Fruit fly (Drosophila melanogaster) S2 (cell line): ENCODE data around the gene toe.

ENCODE experiments used
- CG8478 ChIP-seq: fragments of >200 bp; optimal IDR thresholded peaks from 2 replicates; lab custom pipeline; 2018
- CTCF ChIP-seq, 2 experiments: fragments of >200 bp; optimal IDR thresholded peaks; 2 replicates each; lab custom pipeline; 2018

The toe gene

DNA sequence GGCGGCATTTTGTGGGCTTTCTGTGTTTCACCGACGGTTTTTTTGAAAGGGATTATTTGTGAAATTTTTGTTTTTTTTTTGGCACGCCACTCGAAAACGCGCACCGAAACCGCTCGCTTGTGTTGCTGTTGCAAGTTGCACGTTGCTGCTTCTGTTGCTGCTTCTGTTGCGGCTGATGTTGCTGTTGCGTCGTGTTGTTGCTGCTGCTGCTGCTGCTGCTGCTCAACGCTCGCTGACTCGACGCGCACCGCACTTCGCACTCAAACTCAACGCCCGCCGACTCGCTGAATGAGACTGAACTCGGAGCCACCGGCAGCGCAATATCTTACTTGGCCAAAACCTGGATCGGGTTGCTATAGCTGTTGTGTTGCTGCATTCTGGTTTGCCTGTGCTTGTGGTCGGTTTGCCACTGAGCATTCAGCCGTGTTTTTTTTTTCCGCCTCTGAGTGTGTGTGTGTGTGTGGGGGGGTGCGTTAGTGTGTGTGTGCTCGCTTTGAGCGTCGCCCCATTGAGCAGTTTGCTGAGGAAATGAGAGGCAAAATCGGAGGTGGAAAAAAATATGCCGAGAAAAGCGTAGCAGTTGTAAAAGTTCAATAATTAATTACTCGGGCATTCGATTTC, at the start of gene toe:
Gene toe (minus strand): TSS at position 277 of the 621 bp plus-strand sequence.
- TF ChIP-seq CG8478 (lab: Kevin White, UChicago), result no peak
- no peak for TF ChIP-seq CTCF (optimal IDR thresholded peaks at IDR 0.05; lab: Kevin White, UChicago)

DNA sequence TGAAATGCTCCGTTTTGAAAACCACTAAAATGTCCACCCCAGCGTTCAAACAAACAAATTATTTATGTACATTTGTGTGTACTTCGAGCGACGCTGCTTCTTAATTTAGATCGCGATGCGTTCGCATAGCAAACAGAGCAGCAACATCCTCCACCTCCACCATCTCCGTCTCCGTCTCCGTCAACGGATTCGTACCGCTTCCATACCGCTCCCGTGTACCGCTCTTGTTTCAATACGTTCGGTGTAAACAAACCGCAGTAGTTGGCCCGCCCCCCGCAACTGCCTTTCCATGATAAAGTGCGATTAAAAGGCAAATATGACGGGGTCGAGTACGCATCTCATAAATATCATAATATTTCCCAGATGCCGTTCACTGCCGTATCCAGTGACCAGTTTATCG, 49.8 kb upstream of the toe start, which contains the start of gene CG33725:
Gene CG33725 (plus strand): TSS at position 364 of the 400 bp plus-strand sequence.
- no peak for TF ChIP-seq CG8478 (lab: Kevin White, UChicago)
- TF ChIP-seq CTCF (optimal IDR thresholded peaks at IDR 0.05; lab: Kevin White, UChicago), result no peak

DNA sequence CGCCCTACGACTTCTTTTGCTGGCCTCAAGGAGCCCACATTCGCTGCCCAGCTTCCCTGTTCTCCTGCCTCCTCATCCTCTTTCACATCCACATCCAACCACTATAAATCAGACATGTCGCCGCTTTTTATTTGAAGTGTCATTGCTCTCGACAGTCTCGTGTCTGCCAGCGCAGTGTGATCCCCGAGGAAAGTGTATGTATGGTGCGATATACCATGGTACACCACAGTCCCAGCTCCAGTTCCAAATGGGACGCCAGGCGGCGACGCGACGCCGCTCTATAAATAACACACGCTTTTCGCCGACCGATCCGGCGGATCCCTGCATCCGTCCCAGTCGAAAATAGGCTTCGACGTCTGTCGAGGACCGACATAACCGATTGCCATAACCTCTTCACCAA, 45.8 kb upstream of the toe start:
- TF ChIP-seq CG8478 (lab: Kevin White, UChicago) (no peak), CTCF (optimal IDR thresholded peaks at IDR 0.05; lab: Kevin White, UChicago) (peak in 1 of 2 experiments; percentile 4)

DNA sequence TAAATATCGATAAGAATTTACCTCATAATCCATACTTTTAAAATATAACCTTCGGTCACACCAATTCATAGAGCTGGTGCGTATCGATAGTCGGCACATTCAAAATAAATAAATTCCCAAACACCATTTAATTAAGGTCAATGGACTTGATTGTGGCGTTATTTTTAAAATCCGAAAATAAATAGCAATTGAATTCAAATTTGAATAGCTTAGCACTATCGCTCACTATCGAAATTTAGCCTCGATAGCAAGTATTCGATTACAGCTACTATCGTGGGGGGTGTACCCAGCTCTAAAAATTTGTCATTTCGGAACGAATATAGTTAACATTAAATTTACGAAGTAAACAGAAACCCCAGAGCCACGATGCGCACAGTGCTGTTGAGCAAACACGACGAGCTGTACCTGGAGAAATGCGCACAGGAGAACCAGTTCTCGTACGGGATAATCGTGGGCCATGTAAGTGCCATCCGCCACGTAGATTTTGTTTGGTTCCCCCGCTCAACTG, 39.1 kb upstream of the toe start, which contains the start of gene CG10616:
Gene CG10616 (plus strand): TSS at position 258 of the 508 bp plus-strand sequence.
- no peak for TF ChIP-seq CG8478 (lab: Kevin White, UChicago)
- TF ChIP-seq CTCF (optimal IDR thresholded peaks at IDR 0.05; lab: Kevin White, UChicago), result peak in 1 of 2 experiments; percentile 9

DNA sequence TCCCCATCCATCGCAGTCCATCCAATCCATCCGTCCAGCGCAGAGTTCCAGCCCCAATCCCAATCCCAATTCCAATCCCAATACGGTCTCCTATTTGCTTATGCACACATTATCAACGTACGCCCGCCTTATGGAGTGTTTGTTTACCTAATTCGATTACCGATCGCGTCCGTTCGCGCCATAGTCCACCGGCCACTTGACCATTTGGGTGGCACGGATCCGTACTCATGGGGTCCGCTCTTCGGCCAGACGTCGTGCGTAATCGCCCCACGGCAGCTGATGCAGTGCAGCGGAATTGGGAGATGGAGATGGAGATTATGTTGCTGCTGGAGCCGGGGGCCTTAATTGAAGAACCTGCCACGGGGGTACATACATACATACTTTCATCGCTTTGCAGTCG, 38.0 kb upstream of the toe start:
- no peak for TF ChIP-seq CTCF (optimal IDR thresholded peaks at IDR 0.05; lab: Kevin White, UChicago)

DNA sequence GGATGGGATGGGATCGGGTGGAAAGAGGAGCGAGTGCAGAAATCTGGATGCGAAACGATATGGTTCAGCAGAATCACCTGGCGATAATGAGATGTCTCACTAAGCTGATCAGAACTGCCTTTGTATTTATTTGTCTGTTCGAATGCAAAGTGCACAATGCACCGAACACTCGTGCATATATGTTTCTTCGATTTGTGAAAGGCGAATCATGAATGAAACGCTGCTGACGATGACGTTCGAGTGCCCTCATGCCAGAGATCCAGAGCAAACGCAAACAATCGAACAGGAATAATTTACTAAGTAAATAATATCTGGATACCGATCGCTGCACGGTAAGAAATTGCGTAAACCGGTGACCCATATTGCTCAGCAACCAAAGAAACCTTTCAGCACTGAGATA, 37.2 kb upstream of the toe start, which contains the start of gene CG32102:
Gene CG32102 (minus strand): TSS at position 101 of the 400 bp plus-strand sequence.
- TF ChIP-seq CG8478 (lab: Kevin White, UChicago) (no peak), CTCF (optimal IDR thresholded peaks at IDR 0.05; lab: Kevin White, UChicago) (no peak)

DNA sequence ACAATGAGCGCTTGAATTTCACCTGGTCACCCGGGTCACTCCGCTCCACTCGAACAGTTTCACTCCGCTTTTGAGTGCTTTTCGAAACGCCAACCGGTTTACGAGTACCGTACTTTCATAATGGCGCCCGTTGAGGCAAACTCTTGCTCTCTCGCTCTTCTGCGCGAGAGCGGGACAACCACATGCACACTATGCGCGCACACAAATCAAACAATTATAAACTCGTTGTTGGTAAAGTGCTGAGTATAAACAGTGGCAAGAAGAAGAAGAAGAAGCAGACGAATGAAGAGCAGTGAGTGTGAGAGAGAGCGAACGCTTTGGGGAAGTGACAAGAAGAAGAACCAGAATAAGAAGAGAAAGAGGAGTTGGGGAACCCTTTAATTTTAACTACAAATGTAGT, 35.5 kb upstream of the toe start, which contains the start of gene eyg:
Gene eyg (minus strand): TSS at position 6 of the 400 bp plus-strand sequence.
- TF ChIP-seq CTCF (optimal IDR thresholded peaks at IDR 0.05; lab: Kevin White, UChicago) (peak; percentile 15 to 43), CG8478 (lab: Kevin White, UChicago) (no peak)

DNA sequence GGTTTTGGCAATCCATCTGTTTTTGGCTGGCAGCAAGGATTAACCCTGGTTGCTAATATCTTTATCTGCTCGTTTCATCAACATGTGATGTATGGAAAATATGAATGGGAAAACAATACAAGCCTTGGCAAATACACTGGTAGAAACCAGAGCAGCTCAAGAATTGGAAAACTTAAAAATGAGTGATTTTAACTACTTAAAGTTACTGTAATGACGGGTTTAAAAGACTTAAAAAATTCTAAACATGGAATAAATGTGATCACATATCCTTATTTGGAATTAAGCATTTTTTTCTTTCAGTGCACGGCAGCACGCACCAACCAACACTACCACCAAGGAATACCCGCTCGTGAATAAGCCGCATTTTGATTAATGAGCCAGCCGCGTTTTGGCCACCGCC, 32.8 kb upstream of the toe start:
- no peak for TF ChIP-seq CG8478 (lab: Kevin White, UChicago)
- TF ChIP-seq CTCF (optimal IDR thresholded peaks at IDR 0.05; lab: Kevin White, UChicago), result no peak

DNA sequence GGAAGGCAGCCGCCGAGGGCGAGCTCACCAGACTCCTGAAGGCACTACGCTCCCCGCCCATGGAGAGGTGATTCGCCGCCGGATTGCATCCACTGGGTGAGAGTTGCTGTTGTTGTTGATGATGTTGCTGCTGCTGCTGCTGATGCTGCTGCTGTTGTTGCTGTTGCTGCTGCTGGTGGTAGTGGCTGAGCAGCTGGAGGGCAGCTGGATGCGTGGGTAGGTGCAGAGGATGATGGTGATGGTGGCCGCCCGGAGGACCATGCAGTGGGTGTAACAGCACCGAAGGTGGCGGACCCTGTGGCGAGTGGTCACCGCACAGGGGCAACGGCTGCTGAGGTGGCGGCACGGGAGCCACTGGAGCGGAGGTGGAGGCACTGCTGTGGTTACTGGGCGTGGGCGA, 31.1 kb upstream of the toe start:
- no peak for TF ChIP-seq CG8478 (lab: Kevin White, UChicago)
- no peak for TF ChIP-seq CTCF (optimal IDR thresholded peaks at IDR 0.05; lab: Kevin White, UChicago)

DNA sequence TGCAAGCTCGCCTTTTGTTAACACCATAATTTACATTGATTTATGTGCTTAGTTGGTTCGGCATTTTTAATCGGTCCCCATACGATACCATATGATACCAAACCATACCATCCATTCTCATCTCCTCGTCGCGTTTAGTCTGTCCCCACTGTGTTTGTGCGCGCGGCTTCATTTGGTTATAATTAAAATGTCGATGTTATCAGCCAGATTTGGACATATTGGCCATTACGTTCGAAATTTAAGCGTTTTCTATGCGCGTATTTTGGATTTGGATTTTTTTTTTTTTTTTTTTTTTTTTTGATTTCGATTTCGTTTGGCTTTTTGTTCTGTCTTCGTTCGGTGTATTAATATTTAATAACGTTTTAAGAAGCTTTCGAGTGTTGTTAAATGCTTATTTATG, 29.5 kb upstream of the toe start:
- no peak for TF ChIP-seq CTCF (optimal IDR thresholded peaks at IDR 0.05; lab: Kevin White, UChicago)
- TF ChIP-seq CG8478 (lab: Kevin White, UChicago), result no peak

DNA sequence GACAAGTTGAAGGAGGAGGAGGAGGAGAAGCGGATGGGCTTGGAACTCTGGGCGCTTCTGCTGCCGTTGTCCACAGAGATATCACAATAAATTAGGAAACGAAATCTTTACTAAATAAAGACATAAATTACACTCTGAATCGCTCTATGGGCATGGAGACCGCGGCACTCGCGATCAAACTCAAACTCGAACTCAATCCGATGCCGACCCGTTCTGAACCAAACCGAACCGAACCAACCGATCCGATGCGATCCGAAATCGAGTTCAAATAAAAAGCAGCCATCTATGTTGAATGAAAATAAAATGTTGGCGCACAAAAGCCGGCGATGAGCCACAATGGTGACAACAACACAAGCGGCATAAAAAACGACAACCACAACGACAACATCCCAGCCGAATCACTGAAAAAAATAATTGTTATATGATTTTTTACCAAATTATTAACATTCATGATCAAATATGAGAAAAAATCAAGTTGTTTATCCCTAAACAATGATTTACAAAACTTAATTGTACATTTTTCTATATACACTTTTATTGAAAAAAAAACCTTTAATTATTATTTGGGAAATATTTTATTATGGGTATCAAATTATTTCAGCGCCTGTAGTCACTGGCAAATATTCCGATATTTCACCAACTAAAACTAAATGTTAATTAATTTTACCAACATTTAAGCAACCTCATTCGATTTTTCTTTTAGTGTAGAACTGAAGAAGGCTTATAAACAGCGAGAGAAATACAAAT, 24.6 kb upstream of the toe start:
- no peak for TF ChIP-seq CTCF (optimal IDR thresholded peaks at IDR 0.05; lab: Kevin White, UChicago)
- no peak for TF ChIP-seq CG8478 (lab: Kevin White, UChicago)

DNA sequence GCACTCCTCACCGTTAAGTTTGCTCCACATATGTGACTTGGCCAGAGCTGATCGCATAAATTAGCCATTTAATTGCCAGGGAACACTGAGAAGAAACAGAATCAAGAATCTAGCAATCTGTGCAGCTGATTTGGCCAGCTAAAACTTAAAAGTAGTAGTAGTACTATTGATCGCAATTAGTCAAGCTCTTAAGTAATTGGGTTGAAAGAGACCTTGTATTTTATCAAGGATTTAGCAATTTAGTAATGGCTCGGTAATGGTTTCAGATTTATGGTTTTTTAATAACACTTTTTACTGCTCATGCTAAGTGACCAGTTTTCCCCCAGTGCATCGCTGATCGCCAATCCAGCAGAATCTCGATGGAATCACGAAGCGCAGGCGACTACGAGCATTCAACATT, 22.6 kb upstream of the toe start:
- TF ChIP-seq CTCF (optimal IDR thresholded peaks at IDR 0.05; lab: Kevin White, UChicago) (no peak), CG8478 (lab: Kevin White, UChicago) (no peak)

DNA sequence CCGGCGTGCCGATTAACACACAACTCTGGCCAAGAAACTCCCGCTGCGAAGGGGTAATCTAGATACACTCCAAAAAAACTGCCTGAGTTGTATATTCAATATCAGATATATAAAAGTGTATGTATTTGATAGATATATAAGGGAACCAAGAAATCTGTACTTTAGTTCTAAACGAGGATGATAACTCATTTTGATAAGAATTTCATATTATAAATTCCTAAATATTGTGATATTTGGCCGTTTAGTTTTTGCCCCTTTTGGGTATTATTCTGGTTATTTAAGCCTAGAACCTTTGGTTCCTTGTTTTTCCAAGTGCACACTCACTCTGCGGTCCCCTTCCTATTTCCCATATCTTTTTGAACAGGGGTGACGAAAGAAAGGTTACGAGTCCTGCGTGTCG, 21.1 kb upstream of the toe start:
- TF ChIP-seq CG8478 (lab: Kevin White, UChicago), result no peak
- no peak for TF ChIP-seq CTCF (optimal IDR thresholded peaks at IDR 0.05; lab: Kevin White, UChicago)

DNA sequence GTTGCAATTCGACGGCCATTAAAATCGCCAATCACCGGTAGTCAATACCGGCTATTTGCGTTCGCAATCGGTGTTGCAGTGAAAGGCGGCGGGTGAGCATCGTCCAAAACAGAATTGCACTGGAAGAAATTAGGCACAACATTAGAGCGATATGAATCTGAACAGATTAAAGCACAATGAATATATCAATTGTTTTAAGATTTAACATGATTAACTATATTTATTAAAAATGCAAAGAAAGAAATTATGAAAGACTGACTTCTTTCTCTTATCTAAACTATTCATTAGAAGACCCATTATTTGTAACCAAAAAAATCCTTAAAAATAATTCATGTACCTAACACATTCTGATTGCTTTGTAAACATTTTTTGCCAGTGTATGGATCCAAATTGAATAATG, 15.0 kb upstream of the toe start:
- TF ChIP-seq CG8478 (lab: Kevin White, UChicago) (no peak), CTCF (optimal IDR thresholded peaks at IDR 0.05; lab: Kevin White, UChicago) (no peak)

DNA sequence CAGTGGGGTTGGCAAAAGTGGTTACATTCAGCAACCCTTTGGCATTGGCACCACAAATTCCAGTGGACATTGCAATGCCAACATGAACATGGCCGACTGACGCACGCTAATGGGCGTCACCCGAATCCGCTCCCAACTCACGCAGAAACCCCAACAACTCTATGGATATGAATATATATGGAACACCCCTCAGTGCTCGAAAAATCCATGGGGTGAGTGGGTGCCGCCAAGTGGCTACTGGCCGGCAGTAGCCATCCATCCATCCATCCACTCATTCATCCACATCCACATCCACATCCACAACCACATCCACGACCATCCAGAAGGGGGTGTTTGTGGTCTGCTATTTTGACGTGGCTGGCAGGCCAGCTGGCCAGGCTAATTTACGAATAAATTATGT, 14.6 kb upstream of the toe start:
- TF ChIP-seq CG8478 (lab: Kevin White, UChicago) (no peak), CTCF (optimal IDR thresholded peaks at IDR 0.05; lab: Kevin White, UChicago) (no peak)
